Fruit fly (Drosophila melanogaster): ENCODE measurements around the gene Smyd5.

DNA sequence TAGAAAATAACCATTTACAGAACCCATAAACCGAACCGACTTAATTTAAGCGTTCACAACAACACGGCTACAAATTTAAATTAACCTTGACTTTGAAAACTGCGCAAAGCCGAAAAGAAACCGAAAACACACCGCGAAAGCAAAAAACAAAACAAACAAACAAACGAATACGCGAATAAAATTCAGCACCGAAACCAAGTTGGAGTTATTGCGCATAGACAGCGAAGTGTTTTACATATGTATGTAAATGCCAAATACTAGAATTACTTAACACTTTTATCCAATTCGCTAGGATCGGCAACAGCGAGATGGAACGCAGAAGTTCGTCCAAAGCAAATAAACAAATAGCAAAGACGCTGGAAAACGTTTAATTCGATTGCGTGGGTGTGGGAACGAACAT is 32.9 kb downstream of the Smyd5 start:
- no peak for TF ChIP-seq ttk (optimal IDR thresholded peaks at IDR 0.05)
- no peak for TF ChIP-seq Sin3A (optimal IDR thresholded peaks at IDR 0.05)
- no peak for TF ChIP-seq psq (optimal IDR thresholded peaks at IDR 0.05)
- TF ChIP-seq Myc (optimal IDR thresholded peaks at IDR 0.05), result no peak

Data from Kc167 (cell line).